Fruit fly (Drosophila melanogaster) whole organism, embryonic: ENCODE results near the gene CG43693.
A peak's percentile ranks its signal among the peaks of the same experiment; 100 is the strongest.

Experiments used
- Atf6 ChIP-seq: fragments of 200-800 bp; sonication (Bioruptor generic); IDR thresholded peaks from 2 replicates; pipeline ENCODE4 v1.3.6; 2022; ENCODE audit warnings: missing biosample characterization, missing genetic modification characterization
- BEAF-32 ChIP-seq: fragments of 200-800 bp; sonication (Bioruptor generic); optimal IDR thresholded peaks from 3 replicates; lab custom pipeline; 2017; ENCODE audit warnings: missing biosample characterization, missing genetic modification characterization, mild to moderate bottlenecking, moderate library complexity, missing genetic modification reagents
- CG10543 ChIP-seq: fragments of 200-800 bp; sonication (Bioruptor generic); optimal IDR thresholded peaks from 3 replicates; lab custom pipeline; 2017; ENCODE audit warnings: missing biosample characterization, mild to moderate bottlenecking, missing genetic modification characterization, moderate library complexity
- CG13624 ChIP-seq: fragments of 200-800 bp; sonication (Bioruptor generic); optimal IDR thresholded peaks from 2 replicates; lab custom pipeline; 2016; ENCODE audit warnings: missing biosample characterization, missing genetic modification characterization
- CG1602 ChIP-seq: fragments of 200-800 bp; sonication (Bioruptor generic); optimal IDR thresholded peaks from 3 replicates; lab custom pipeline; 2016; ENCODE audit warnings: missing biosample characterization, missing genetic modification characterization
- CG17385 ChIP-seq: fragments of 200-800 bp; sonication (Bioruptor generic); optimal IDR thresholded peaks from 3 replicates; lab custom pipeline; 2018; ENCODE audit warnings: missing biosample characterization, mild to moderate bottlenecking, missing genetic modification characterization
- CG17568 ChIP-seq: fragments of 200-800 bp; sonication (Bioruptor generic); optimal IDR thresholded peaks from 2 replicates; lab custom pipeline; 2018; ENCODE audit warnings: missing biosample characterization, mild to moderate bottlenecking, missing genetic modification characterization, moderate library complexity
- CG17802 ChIP-seq: fragments of 200-800 bp; sonication (Bioruptor generic); optimal IDR thresholded peaks from 2 replicates; lab custom pipeline; 2018; ENCODE audit warnings: missing biosample characterization, mild to moderate bottlenecking, missing genetic modification characterization, moderate library complexity
- CG17829 ChIP-seq: fragments of 200-800 bp; optimal IDR thresholded peaks from 2 replicates; lab custom pipeline; 2019; ENCODE audit warnings: missing biosample characterization, mild to moderate bottlenecking, missing genetic modification characterization, moderate library complexity
- CG18619 ChIP-seq: fragments of 200-800 bp; sonication (Bioruptor generic); optimal IDR thresholded peaks from 3 replicates; lab custom pipeline; 2017; ENCODE audit warnings: missing biosample characterization, mild to moderate bottlenecking, missing genetic modification characterization
- CG3726 ChIP-seq: fragments of 200-800 bp; sonication (Bioruptor generic); IDR thresholded peaks from 3 replicates; pipeline ENCODE4, ENCODE4 v1.3.6; 2022; ENCODE audit warnings: missing biosample characterization, missing genetic modification characterization
- CG4282 ChIP-seq: fragments of 200-800 bp; sonication (Bioruptor generic); optimal IDR thresholded peaks from 2 replicates; lab custom pipeline; 2016; ENCODE audit warnings: missing biosample characterization, missing genetic modification characterization
- CG43689 ChIP-seq: fragments of 200-800 bp; sonication (Bioruptor generic); IDR thresholded peaks from 2 replicates; pipeline ENCODE4 v1.3.6; 2022; ENCODE audit warnings: missing biosample characterization, missing genetic modification characterization
- CG4730 ChIP-seq: fragments of 200-800 bp; sonication (Bioruptor generic); IDR thresholded peaks from 2 replicates; pipeline ENCODE4 v1.3.6; 2022; ENCODE audit warnings: missing biosample characterization, missing genetic modification characterization
- CG8281 ChIP-seq: fragments of 200-800 bp; sonication (Bioruptor generic); optimal IDR thresholded peaks from 2 replicates; lab custom pipeline; 2018; ENCODE audit warnings: missing biosample characterization, mild to moderate bottlenecking, missing genetic modification characterization, moderate library complexity
- CG8290 ChIP-seq, 3 experiments: fragments of 200-800 bp; sonication (Bioruptor generic); optimal IDR thresholded peaks; 2 replicates each; lab custom pipeline; 2016 to 2019; ENCODE audit warnings: missing biosample characterization in 3 of 3, missing genetic modification characterization in 3 of 3, mild to moderate bottlenecking in 2 of 3, moderate library complexity in 1 of 3
- Dek ChIP-seq: fragments of 200-800 bp; sonication (Bioruptor generic); optimal IDR thresholded peaks from 3 replicates; lab custom pipeline; 2019; ENCODE audit warnings: missing biosample characterization, mild to moderate bottlenecking, missing genetic modification characterization, moderate library complexity
- Doc2 ChIP-seq: fragments of 200-800 bp; sonication (Bioruptor generic); IDR thresholded peaks from 2 replicates; pipeline ENCODE4 v1.3.6; 2022; ENCODE audit warnings: missing biosample characterization, missing genetic modification characterization
- E2f1 ChIP-seq: fragments of 200-800 bp; sonication (Bioruptor generic); IDR thresholded peaks from 2 replicates; pipeline ENCODE4 v1.3.6; 2022; ENCODE audit warnings: missing biosample characterization, missing genetic modification characterization
- Hmr ChIP-seq: fragments of 200-800 bp; sonication (Bioruptor generic); optimal IDR thresholded peaks from 3 replicates; lab custom pipeline; 2017; ENCODE audit warnings: mild to moderate bottlenecking, missing biosample characterization, missing genetic modification reagents, missing genetic modification characterization
- Hr51 ChIP-seq, 2 experiments: fragments of 200-800 bp; sonication (Bioruptor generic); optimal IDR thresholded peaks; 2 replicates in 1 of 2; 3 replicates in 1 of 2; lab custom pipeline; 2016 to 2018; ENCODE audit warnings: missing biosample characterization in 2 of 2, missing genetic modification characterization in 2 of 2, mild to moderate bottlenecking in 1 of 2, moderate library complexity in 1 of 2
- Nf-YB ChIP-seq: fragments of 200-800 bp; sonication (Bioruptor generic); optimal IDR thresholded peaks from 3 replicates; lab custom pipeline; 2019; ENCODE audit warnings: missing biosample characterization, mild to moderate bottlenecking, missing genetic modification characterization, moderate library complexity
- Oli ChIP-seq: fragments of 200-800 bp; sonication (Bioruptor generic); optimal IDR thresholded peaks from 2 replicates; lab custom pipeline; 2018; ENCODE audit warnings: missing biosample characterization, mild to moderate bottlenecking, missing genetic modification characterization, moderate library complexity
- Pdp1 ChIP-seq, 2 experiments: fragments of 200-800 bp; sonication (Bioruptor generic); optimal IDR thresholded peaks; 3 replicates each; lab custom pipeline; 2016; ENCODE audit warnings: missing biosample characterization in 2 of 2, missing genetic modification characterization in 2 of 2, mild to moderate bottlenecking in 1 of 2, moderate library complexity in 1 of 2
- Ptx1 ChIP-seq: fragments of 200-800 bp; sonication (Bioruptor generic); IDR thresholded peaks from 2 replicates; pipeline ENCODE4 v1.3.6; 2022; ENCODE audit warnings: missing biosample characterization, missing genetic modification characterization
- Rx ChIP-seq: fragments of 200-800 bp; sonication (Bioruptor generic); IDR thresholded peaks from 2 replicates; pipeline ENCODE4 v1.3.6; 2022; ENCODE audit warnings: missing biosample characterization, missing genetic modification characterization
- Ssrp ChIP-seq: fragments of 200-800 bp; sonication (Bioruptor generic); optimal IDR thresholded peaks from 2 replicates; lab custom pipeline; 2018; ENCODE audit warnings: missing biosample characterization, mild to moderate bottlenecking, missing genetic modification characterization, moderate library complexity
- abd-A ChIP-seq: fragments of 200-800 bp; sonication (Bioruptor generic); optimal IDR thresholded peaks from 3 replicates; lab custom pipeline; 2019; ENCODE audit warnings: missing biosample characterization, mild to moderate bottlenecking, missing genetic modification characterization, moderate library complexity
- amos ChIP-seq: fragments of 200-800 bp; sonication (Bioruptor generic); IDR thresholded peaks from 2 replicates; pipeline ENCODE4 v1.3.6; 2022; ENCODE audit warnings: missing biosample characterization, missing genetic modification characterization; ENCODE audit not compliant: partially characterized antibody
- cas ChIP-seq: fragments of 200-800 bp; sonication (Bioruptor generic); IDR thresholded peaks from 2 replicates; pipeline ENCODE4 v1.3.6; 2022; ENCODE audit warnings: missing biosample characterization, missing genetic modification characterization
- crp ChIP-seq, 2 experiments: fragments of 200-800 bp; sonication (Bioruptor generic); optimal IDR thresholded peaks; 2 replicates in 1 of 2; 3 replicates in 1 of 2; lab custom pipeline; 2017; ENCODE audit warnings: missing biosample characterization in 2 of 2, missing genetic modification characterization in 2 of 2, mild to moderate bottlenecking in 1 of 2, moderate library complexity in 1 of 2
- danr ChIP-seq: fragments of 200-800 bp; sonication (Bioruptor generic); IDR thresholded peaks from 2 replicates; pipeline ENCODE4 v1.3.6; 2022; ENCODE audit warnings: missing biosample characterization, missing genetic modification characterization
- fd64A ChIP-seq: fragments of 200-800 bp; sonication (Bioruptor generic); optimal IDR thresholded peaks from 3 replicates; lab custom pipeline; 2018; ENCODE audit warnings: missing biosample characterization, mild to moderate bottlenecking, missing genetic modification characterization
- ftz-f1 ChIP-seq: fragments of 200-800 bp; sonication (Bioruptor generic); optimal IDR thresholded peaks from 2 replicates; lab custom pipeline; 2016; ENCODE audit warnings: missing biosample characterization, missing genetic modification characterization
- gcm2 ChIP-seq: fragments of 200-800 bp; sonication (Bioruptor generic); optimal IDR thresholded peaks from 2 replicates; lab custom pipeline; 2016; ENCODE audit warnings: missing biosample characterization, missing genetic modification characterization
- lab ChIP-seq: fragments of 200-800 bp; sonication (Bioruptor generic); optimal IDR thresholded peaks from 3 replicates; lab custom pipeline; 2017; ENCODE audit warnings: missing biosample characterization, missing genetic modification characterization, mild to moderate bottlenecking, moderate library complexity, missing genetic modification reagents
- mld ChIP-seq: fragments of 200-800 bp; sonication (Bioruptor generic); IDR thresholded peaks from 3 replicates; pipeline ENCODE4 v1.3.6; 2022; ENCODE audit warnings: missing biosample characterization, missing genetic modification characterization; ENCODE audit not compliant: partially characterized antibody
- nerfin-1 ChIP-seq: fragments of 200-800 bp; sonication (Bioruptor generic); optimal IDR thresholded peaks from 3 replicates; lab custom pipeline; 2019; ENCODE audit warnings: missing biosample characterization, mild to moderate bottlenecking, missing genetic modification characterization, moderate library complexity
- pfk ChIP-seq: fragments of 200-800 bp; sonication (Bioruptor generic); optimal IDR thresholded peaks from 2 replicates; lab custom pipeline; 2018; ENCODE audit warnings: missing biosample characterization, mild to moderate bottlenecking, missing genetic modification characterization, moderate library complexity
- pita ChIP-seq: fragments of 200-800 bp; sonication (Bioruptor generic); optimal IDR thresholded peaks from 2 replicates; lab custom pipeline; 2017; ENCODE audit warnings: missing biosample characterization, mild to moderate bottlenecking, missing genetic modification characterization
- pum ChIP-seq: fragments of 200-800 bp; sonication (Bioruptor generic); optimal IDR thresholded peaks from 2 replicates; lab custom pipeline; 2016; ENCODE audit warnings: missing biosample characterization, missing genetic modification characterization
- pzg ChIP-seq: fragments of 200-800 bp; sonication (Bioruptor generic); optimal IDR thresholded peaks from 3 replicates; lab custom pipeline; 2018; ENCODE audit warnings: missing biosample characterization, mild to moderate bottlenecking, missing genetic modification characterization, moderate library complexity
- sd ChIP-seq: fragments of 200-800 bp; sonication (Bioruptor generic); optimal IDR thresholded peaks from 3 replicates; lab custom pipeline; 2018; ENCODE audit warnings: missing biosample characterization, mild to moderate bottlenecking, missing genetic modification characterization, moderate library complexity
- sens ChIP-seq: fragments of 200-800 bp; sonication (Bioruptor generic); peaks from one replicate; lab custom pipeline; 2016; ENCODE audit warnings: missing biosample characterization, missing genetic modification characterization
- wdn ChIP-seq: fragments of 200-800 bp; sonication (Bioruptor generic); IDR thresholded peaks from 2 replicates; pipeline ENCODE4 v1.3.6; 2022; ENCODE audit warnings: missing biosample characterization, missing genetic modification characterization
- zfh2 ChIP-seq: fragments of 200-800 bp; sonication (Bioruptor generic); optimal IDR thresholded peaks from 2 replicates; lab custom pipeline; 2016; ENCODE audit warnings: missing biosample characterization, missing genetic modification characterization

The CG43693 gene

dm6 chr3L:11096195-11096908 lies 45.2 kb upstream of the CG43693 start, which contains the start of the genes CG46439, Iyd and CG33947 (continued):
- peak; percentile 82 for TF ChIP-seq ftz-f1
- no peak for TF ChIP-seq nerfin-1 (tag; lab: Kevin White, UChicago)
- TF ChIP-seq CG17802: no peak
- no peak for TF ChIP-seq danr (GFP tag; lab: Robert Waterston, UW)
- no peak for TF ChIP-seq CG8281 (tag; lab: Kevin White, UChicago)
- TF ChIP-seq BEAF-32 (GFP tag; lab: Kevin White, UChicago): no peak
- no peak for TF ChIP-seq CG18619 (GFP tag; lab: Kevin White, UChicago)
- TF ChIP-seq pita (GFP tag; lab: Kevin White, UChicago): no peak
- TF ChIP-seq sd (tag; lab: Kevin White, UChicago): no peak
- no peak for TF ChIP-seq Rx (GFP tag; lab: Robert Waterston, UW)
- TF ChIP-seq CG4730 (GFP tag; lab: Robert Waterston, UW): no peak
- peak; percentile 10 for TF ChIP-seq Dek (tag; lab: Kevin White, UChicago)
- TF ChIP-seq Ssrp: no peak
- TF ChIP-seq Oli (tag; lab: Kevin White, UChicago): no peak
- TF ChIP-seq fd64A (GFP tag; lab: Kevin White, UChicago): no peak
- TF ChIP-seq CG1602 (GFP tag; lab: Kevin White, UChicago): no peak
- TF ChIP-seq Pdp1 (GFP tag; optimal IDR thresholded peaks at IDR 0.05; lab: Kevin White, UChicago): peak in 1 of 2 experiments; percentile 87
- TF ChIP-seq CG17829 (tag; lab: Kevin White, UChicago): peak; percentile 29
- TF ChIP-seq wdn: no peak
- TF ChIP-seq amos: no peak
- TF ChIP-seq, all 482 proteins: peak for 108

- TF ChIP-seq CG8290 (GFP tag; optimal IDR thresholded peaks at IDR 0.05; lab: Kevin White, UChicago) (no peak), CG8290 (tag; optimal IDR thresholded peaks at IDR 0.05; lab: Kevin White, UChicago) (no peak), Atf6 (no peak), sens (GFP tag; lab: Kevin White, UChicago) (peak; percentile 57), pfk (GFP tag; lab: Kevin White, UChicago) (no peak)
- TF ChIP-seq, all 482 proteins: peak for 1
Measured at dm6 chr3L:11094279-11094678, 43.1 kb upstream of the CG43693 start.

dm6 chr3L:11093046-11093520 lies 41.9 kb upstream of the CG43693 start, which contains the start of gene JIL-1:
Gene JIL-1 (minus strand): TSS chr3L:11093193.
- peak; percentile 57 for TF ChIP-seq cas (GFP tag; lab: Robert Waterston, UW)
- TF ChIP-seq lab (GFP tag; lab: Kevin White, UChicago): peak; percentile 65
- TF ChIP-seq CG43689: 0 out of 2 replicates have a peak, but pooled peaks have one; percentile 31
- TF ChIP-seq CG17385 (GFP tag; lab: Kevin White, UChicago): peak; percentile 44
- TF ChIP-seq pzg (GFP tag; lab: Kevin White, UChicago): peak; percentile 79
- peak; percentile 46 for TF ChIP-seq CG13624 (GFP tag; lab: Kevin White, UChicago)
- peak in 1 of 2 experiments; percentile 64 for TF ChIP-seq crp (GFP tag; optimal IDR thresholded peaks at IDR 0.05; lab: Kevin White, UChicago)
- peak; percentile 65 for TF ChIP-seq E2f1 (GFP tag; lab: Robert Waterston, UW)
- no peak for TF ChIP-seq Nf-YB (GFP tag; lab: Kevin White, UChicago)
- TF ChIP-seq abd-A (tag; lab: Kevin White, UChicago): peak; percentile 28
- peak; percentile 41 to 50 for TF ChIP-seq Hr51 (GFP tag; optimal IDR thresholded peaks at IDR 0.05; lab: Kevin White, UChicago)
- peak; percentile 79 for TF ChIP-seq mld (GFP tag; lab: Robert Waterston, UW)
- no peak for TF ChIP-seq Doc2 (GFP tag; lab: Robert Waterston, UW)
- TF ChIP-seq CG10543 (GFP tag; lab: Kevin White, UChicago): peak; percentile 60
- TF ChIP-seq ftz-f1: no peak
- no peak; the same call in 2 of the 3 replicates for TF ChIP-seq CG3726 (GFP tag; lab: Robert Waterston, UW)
- peak; percentile 1 for TF ChIP-seq pum (GFP tag; lab: Kevin White, UChicago)
- TF ChIP-seq Ptx1 (GFP tag; lab: Robert Waterston, UW): peak; percentile 80
- no peak for TF ChIP-seq gcm2 (GFP tag; lab: Kevin White, UChicago)
- TF ChIP-seq zfh2: peak; percentile 71
- peak; percentile 34 for TF ChIP-seq CG4282 (GFP tag; lab: Kevin White, UChicago)
- TF ChIP-seq Hmr: peak; percentile 77
- TF ChIP-seq CG17568 (GFP tag; lab: Kevin White, UChicago): peak; percentile 25
